Worm (Caenorhabditis elegans): ENCODE data around the gene hpr-17.

The hpr-17 gene

ce11 chrII:13165683-13166259 lies 8.9 kb upstream of the hpr-17 start, which contains the start of gene moe-3:
Gene moe-3 (minus strand): TSS chrII:13165733.
- peak; percentile 22 for TF ChIP-seq elt-2 (tag; optimal IDR thresholded peaks at IDR 0.05)
- no peak for TF ChIP-seq fkh-4 (tag; optimal IDR thresholded peaks at IDR 0.05; ENCODE audit: borderline replicate concordance)
- TF ChIP-seq lin-35 (GFP tag; optimal IDR thresholded peaks at IDR 0.05) = peak in 1 of 2 experiments; percentile 61
- TF ChIP-seq zip-4 (GFP tag; optimal IDR thresholded peaks at IDR 0.05) = no peak
- TF ChIP-seq ztf-11 (tag; optimal IDR thresholded peaks at IDR 0.05) = no peak
- TF ChIP-seq dpl-1 (GFP tag; optimal IDR thresholded peaks at IDR 0.05) = peak in 1 of 3 experiments; percentile 17
- TF ChIP-seq ztf-4 (tag; optimal IDR thresholded peaks at IDR 0.05) = no peak
- TF ChIP-seq nhr-20 (tag; optimal IDR thresholded peaks at IDR 0.05) = peak; percentile 30
- TF ChIP-seq isw-1 (GFP tag; IDR thresholded peaks at IDR 0.05) = no peak
- TF ChIP-seq zag-1 (tag; optimal IDR thresholded peaks at IDR 0.05) = no peak
- no peak for TF ChIP-seq efl-1 (optimal IDR thresholded peaks at IDR 0.05)
- TF ChIP-seq efl-1 (GFP tag; optimal IDR thresholded peaks at IDR 0.05 in 1 of 2) = peak in 1 of 2 experiments; percentile 57
- TF ChIP-seq tbx-2 (tag; optimal IDR thresholded peaks at IDR 0.05) = no peak

ce11 chrII:13164062-13164461 lies 7.2 kb upstream of the hpr-17 start:
- no peak for TF ChIP-seq egl-27 (tag; optimal IDR thresholded peaks at IDR 0.05)
- no peak for TF ChIP-seq C04F5.9 (tag; optimal IDR thresholded peaks at IDR 0.05)
- no peak for TF ChIP-seq elt-3 (tag; optimal IDR thresholded peaks at IDR 0.05)
- no peak for TF ChIP-seq nhr-77 (tag; optimal IDR thresholded peaks at IDR 0.05)
- no peak for TF ChIP-seq nhr-19 (GFP tag; conservative IDR thresholded peaks at IDR 0.05)
- no peak for TF ChIP-seq ceh-82 (tag; optimal IDR thresholded peaks at IDR 0.05)
- TF ChIP-seq ets-5 (GFP tag; IDR thresholded peaks at IDR 0.05) = no peak
- no peak for TF ChIP-seq C16A3.4 (tag; optimal IDR thresholded peaks at IDR 0.05)
- no peak for TF ChIP-seq pag-3 (tag; optimal IDR thresholded peaks at IDR 0.05; ENCODE audit: borderline replicate concordance, insufficient read depth)
- no peak for TF ChIP-seq lin-13 (GFP tag; optimal IDR thresholded peaks at IDR 0.05)
- TF ChIP-seq nhr-84 (tag; optimal IDR thresholded peaks at IDR 0.05) = no peak
- TF ChIP-seq swsn-7 (tag; optimal IDR thresholded peaks at IDR 0.05) = no peak
- TF ChIP-seq ceh-8 (GFP tag; optimal IDR thresholded peaks at IDR 0.05) = no peak
- TF ChIP-seq Y116A8C.19 (tag; optimal IDR thresholded peaks at IDR 0.05; ENCODE audit: borderline replicate concordance) = no peak

ce11 chrII:13163009-13163408 lies 6.2 kb upstream of the hpr-17 start:
- no peak for TF ChIP-seq mab-9 (GFP tag; IDR thresholded peaks at IDR 0.05)
- no peak for TF ChIP-seq zip-4 (GFP tag; optimal IDR thresholded peaks at IDR 0.05)
- no peak for TF ChIP-seq irx-1 (tag; optimal IDR thresholded peaks at IDR 0.05)
- TF ChIP-seq rnt-1 (tag; optimal IDR thresholded peaks at IDR 0.05) = no peak
- TF ChIP-seq alr-1 (tag; optimal IDR thresholded peaks at IDR 0.05; ENCODE audit: borderline replicate concordance) = no peak
- TF ChIP-seq mdl-1 (tag; optimal IDR thresholded peaks at IDR 0.05) = no peak
- TF ChIP-seq vab-15 (tag; optimal IDR thresholded peaks at IDR 0.05) = no peak
- no peak for TF ChIP-seq ceh-8 (GFP tag; optimal IDR thresholded peaks at IDR 0.05)
- TF ChIP-seq C04F5.9 (tag; optimal IDR thresholded peaks at IDR 0.05) = no peak
- no peak for TF ChIP-seq nhr-28 (tag; optimal IDR thresholded peaks at IDR 0.05)

ce11 chrII:13159869-13160268 lies 3.0 kb upstream of the hpr-17 start:
- no peak for TF ChIP-seq swsn-7 (tag; optimal IDR thresholded peaks at IDR 0.05)
- no peak for TF ChIP-seq efl-1 (optimal IDR thresholded peaks at IDR 0.05)
- peak in 1 of 2 experiments; percentile 91 for TF ChIP-seq efl-1 (GFP tag; optimal IDR thresholded peaks at IDR 0.05 in 1 of 2)
- no peak for TF ChIP-seq dpl-1 (GFP tag; optimal IDR thresholded peaks at IDR 0.05)

- TF ChIP-seq vab-15 (tag; optimal IDR thresholded peaks at IDR 0.05) (no peak), nhr-12 (tag; optimal IDR thresholded peaks at IDR 0.05) (no peak), ztf-11 (tag; optimal IDR thresholded peaks at IDR 0.05) (no peak), dsc-1 (tag; optimal IDR thresholded peaks at IDR 0.05) (no peak), snpc-4 (tag; optimal IDR thresholded peaks at IDR 0.05) (no peak), mdl-1 (tag; optimal IDR thresholded peaks at IDR 0.05) (no peak), alr-1 (tag; optimal IDR thresholded peaks at IDR 0.05; ENCODE audit: borderline replicate concordance) (no peak), fkh-8 (tag; optimal IDR thresholded peaks at IDR 0.05) (no peak), efl-1 (optimal IDR thresholded peaks at IDR 0.05) (no peak), efl-1 (GFP tag; optimal IDR thresholded peaks at IDR 0.05 in 1 of 2) (peak in 1 of 2 experiments; percentile 4), C04F5.9 (tag; optimal IDR thresholded peaks at IDR 0.05) (no peak), dpl-1 (GFP tag; optimal IDR thresholded peaks at IDR 0.05) (peak in 1 of 3 experiments; percentile 15)
Measured at ce11 chrII:13156071-13156470, 776 bp downstream of the hpr-17 start.
